Fruit fly (Drosophila melanogaster): ENCODE measurements around the gene dsh.

Gene dsh

dm6 chrX:11325175-11325768 lies 30.4 kb upstream of the dsh start, which contains the start of gene Gapvd1 (continued):
- TF ChIP-seq CG12659 (GFP tag; optimal IDR thresholded peaks at IDR 0.05) = peak; percentile 35
- TF ChIP-seq Vsx1 (GFP tag; optimal IDR thresholded peaks at IDR 0.05) = no peak
- TF ChIP-seq CG16813 (GFP tag; IDR thresholded peaks at IDR 0.05; ENCODE audit: partially characterized antibody) = peak; percentile 84
- peak; percentile 43; the same call in 1 of the 2 replicates for TF ChIP-seq CG2129 (GFP tag; IDR thresholded peaks at IDR 0.05; ENCODE audit: partially characterized antibody)
- TF ChIP-seq vnd (GFP tag; IDR thresholded peaks at IDR 0.05; ENCODE audit: partially characterized antibody) = peak; percentile 79

dm6 chrX:11326213-11326731 lies 29.4 kb upstream of the dsh start:
- peak; percentile 40; the same call in 1 of the 2 replicates for TF ChIP-seq gsb (GFP tag; IDR thresholded peaks at IDR 0.05)
- TF ChIP-seq tin (GFP tag; optimal IDR thresholded peaks at IDR 0.05) = peak; percentile 21
- peak in 1 of 2 experiments; percentile 59 for TF ChIP-seq Eip74EF (GFP tag; optimal IDR thresholded peaks at IDR 0.05)
- peak; percentile 82 for TF ChIP-seq CG7839 (tag; optimal IDR thresholded peaks at IDR 0.05)
- TF ChIP-seq cato (GFP tag; optimal IDR thresholded peaks at IDR 0.05; ENCODE audit: borderline replicate concordance) = peak; percentile 17
- TF ChIP-seq Myb (GFP tag; optimal IDR thresholded peaks at IDR 0.05) = peak; percentile 32
- no peak for TF ChIP-seq Lpt (GFP tag; optimal IDR thresholded peaks at IDR 0.05)
- peak; percentile 85 for TF ChIP-seq lab (GFP tag; optimal IDR thresholded peaks at IDR 0.05)
- no peak for TF ChIP-seq vnd (GFP tag; IDR thresholded peaks at IDR 0.05; ENCODE audit: partially characterized antibody)
- peak; percentile 77 for TF ChIP-seq otp (GFP tag; IDR thresholded peaks at IDR 0.05)
- TF ChIP-seq CG4820 (GFP tag; optimal IDR thresholded peaks at IDR 0.05) = peak; percentile 51
- peak; percentile 17 for TF ChIP-seq CG2875 (GFP tag; optimal IDR thresholded peaks at IDR 0.05)
- 0 out of 2 replicates have a peak, but pooled peaks have one; percentile 6 for TF ChIP-seq Doc2 (GFP tag; IDR thresholded peaks at IDR 0.05)
- TF ChIP-seq CG12769 (tag; optimal IDR thresholded peaks at IDR 0.05) = no peak
- peak in 1 of 2 experiments; percentile 15 for TF ChIP-seq crp (GFP tag; optimal IDR thresholded peaks at IDR 0.05)
- TF ChIP-seq zf30C (GFP tag; optimal IDR thresholded peaks at IDR 0.05) = no peak
- peak; percentile 8 for TF ChIP-seq emc (GFP tag; optimal IDR thresholded peaks at IDR 0.05)
- 0 out of 3 replicates have a peak, but pooled peaks have one; percentile 37 for TF ChIP-seq CG7357 (GFP tag; IDR thresholded peaks at IDR 0.05)
- TF ChIP-seq row (GFP tag; IDR thresholded peaks at IDR 0.05) = peak; percentile 78
- peak; percentile 72 for TF ChIP-seq CG14014 (GFP tag; IDR thresholded peaks at IDR 0.05)
- no peak for TF ChIP-seq CG2129 (GFP tag; IDR thresholded peaks at IDR 0.05; ENCODE audit: partially characterized antibody)
- peak; percentile 86 for TF ChIP-seq crol (GFP tag; IDR thresholded peaks at IDR 0.05)
- TF ChIP-seq CG14965 (GFP tag; optimal IDR thresholded peaks at IDR 0.05; ENCODE audit: borderline replicate concordance) = peak; percentile 17
- TF ChIP-seq CG17361 (GFP tag; IDR thresholded peaks at IDR 0.05) = peak; percentile 79
- peak; percentile 26 for TF ChIP-seq fd64A (GFP tag; optimal IDR thresholded peaks at IDR 0.05)
- no peak for TF ChIP-seq Poxn (GFP tag; IDR thresholded peaks at IDR 0.05)
- peak; percentile 36 for TF ChIP-seq NK7.1 (GFP tag; optimal IDR thresholded peaks at IDR 0.05)
- TF ChIP-seq sug (tag; optimal IDR thresholded peaks at IDR 0.05) = peak; percentile 62
- no peak for TF ChIP-seq HLH4C (GFP tag; IDR thresholded peaks at IDR 0.05; ENCODE audit: partially characterized antibody)
- peak; percentile 37 for TF ChIP-seq CG6683 (GFP tag; optimal IDR thresholded peaks at IDR 0.05)
- no peak for TF ChIP-seq luna (GFP tag; optimal IDR thresholded peaks at IDR 0.05)
- peak; percentile 69; the same call in 1 of the 2 replicates for TF ChIP-seq Awh (GFP tag; IDR thresholded peaks at IDR 0.05)
- peak; percentile 8 for TF ChIP-seq MESR4 (GFP tag; optimal IDR thresholded peaks at IDR 0.05)
- TF ChIP-seq Dek (tag; optimal IDR thresholded peaks at IDR 0.05) = peak; percentile 67
- TF ChIP-seq CG1529 (GFP tag; optimal IDR thresholded peaks at IDR 0.05) = peak; percentile 57
- TF ChIP-seq jigr1 (GFP tag; IDR thresholded peaks at IDR 0.05) = no peak
- TF ChIP-seq CG4282 (GFP tag; optimal IDR thresholded peaks at IDR 0.05) = no peak
- TF ChIP-seq pan (optimal IDR thresholded peaks at IDR 0.05) = no peak
- TF ChIP-seq pan (GFP tag; optimal IDR thresholded peaks at IDR 0.05 in 1 of 2, IDR thresholded peaks at IDR 0.05 in 1 of 2) = peak in 1 of 2 experiments; percentile 44
- peak; percentile 40; the same call in 1 of the 3 replicates for TF ChIP-seq CG14050 (GFP tag; IDR thresholded peaks at IDR 0.05)
- peak; percentile 4 for TF ChIP-seq Fer2 (tag; optimal IDR thresholded peaks at IDR 0.05)
- TF ChIP-seq ranshi (GFP tag; IDR thresholded peaks at IDR 0.05) = peak; percentile 63
- TF ChIP-seq Hmx (GFP tag; optimal IDR thresholded peaks at IDR 0.05) = peak; percentile 45

Data from whole organism, embryonic.